Fruit fly (Drosophila melanogaster) Kc167 (cell line): ENCODE results near the gene CG31204.

Experiments
- insv ChIP-seq: fragments of >200 bp; optimal IDR thresholded peaks from 3 replicates; lab custom pipeline; 2018; ENCODE audit warnings: missing external identifiers
- psq ChIP-seq: fragments of >200 bp; optimal IDR thresholded peaks from 2 replicates; lab custom pipeline; 2017; ENCODE audit warnings: missing external identifiers

DNA sequence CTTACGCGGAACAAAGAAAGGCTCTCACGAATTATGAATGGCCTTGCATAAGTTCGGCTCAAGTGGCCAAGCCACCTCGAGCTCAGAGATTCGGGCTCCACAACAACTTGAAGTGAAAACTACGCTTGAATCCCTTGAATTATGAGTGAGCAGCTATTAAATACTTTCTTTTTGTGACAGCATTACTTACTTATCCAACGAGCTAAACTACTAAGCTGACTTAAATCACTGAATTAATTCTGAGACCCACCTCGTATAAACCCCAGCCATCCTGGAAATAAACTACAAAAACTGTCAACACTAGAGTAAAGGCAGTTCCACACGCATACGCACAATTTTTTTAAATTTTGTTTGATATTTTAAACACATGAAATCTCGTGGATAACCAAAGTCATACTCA is 21.2 kb downstream of the CG31204 start, which contains the start of gene gskt:
- TF ChIP-seq insv (lab: Kevin White, UChicago) (no peak), psq (lab: Kevin White, UChicago) (no peak)
